Worm (Caenorhabditis elegans): Measurements from ENCODE around the gene cux-7.
"Not testable (repeated sequence)": the region's sequence is repeated elsewhere in the genome, so short reads cannot be mapped to it uniquely, and the experiment has no call there.

Gene cux-7

DNA sequence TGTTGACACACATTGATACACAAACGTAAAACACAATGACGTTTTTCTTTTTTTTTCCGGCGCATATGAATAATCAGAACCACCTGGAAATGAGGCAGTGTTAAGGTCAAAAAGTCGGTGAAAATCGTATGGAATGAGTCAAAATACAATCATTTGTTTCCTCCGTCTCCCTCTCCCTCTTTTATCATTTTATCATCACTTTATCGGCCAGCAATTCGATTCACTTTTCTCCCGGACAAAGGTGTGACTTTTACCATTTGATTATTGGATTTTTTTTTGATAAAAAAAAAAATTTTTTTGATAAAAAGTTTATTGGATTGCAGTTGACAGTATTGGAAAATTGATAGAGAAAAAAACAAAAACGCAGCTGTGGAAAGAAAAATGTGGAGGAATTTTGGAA is 41.7 kb downstream of the cux-7 start:
- TF ChIP-seq ceh-83 (GFP tag; optimal IDR thresholded peaks at IDR 0.05) (no peak), nhr-28 (tag; optimal IDR thresholded peaks at IDR 0.05) (no peak), ceh-43 (GFP tag; optimal IDR thresholded peaks at IDR 0.05) (no peak), unc-39 (tag; optimal IDR thresholded peaks at IDR 0.05) (no peak), tbx-8 (GFP tag; optimal IDR thresholded peaks at IDR 0.05) (no peak), zip-8 (tag; optimal IDR thresholded peaks at IDR 0.05) (no peak)

DNA sequence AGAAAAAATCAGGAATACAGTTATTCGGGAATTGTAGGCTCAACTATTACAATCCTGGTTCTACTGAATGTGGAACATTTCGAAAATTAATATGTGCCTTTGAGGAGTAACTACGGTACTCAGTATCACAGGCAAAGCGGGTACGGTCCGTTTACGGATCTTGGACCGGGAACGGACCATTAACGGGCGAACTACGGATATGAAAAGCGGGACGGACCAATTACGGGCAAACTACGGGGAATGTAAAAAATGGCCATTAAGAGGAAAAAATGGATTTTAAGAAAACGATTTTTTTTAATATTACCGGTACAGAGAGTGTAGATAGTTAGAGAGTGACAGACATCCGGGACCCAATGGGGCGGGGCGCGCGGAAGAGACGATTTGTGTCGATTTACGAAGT is 51.7 kb downstream of the cux-7 start, which contains the start of gene H14A12.5:
H14A12.5 (minus strand) TSS at position 101 of the 400 bp plus-strand sequence.
- TF ChIP-seq nhr-12, nhr-2, blmp-1 (tag; optimal IDR thresholded peaks at IDR 0.05): not testable (repeated sequence)
